Fruit fly (Drosophila melanogaster) whole organism, pupa: ENCODE results near the gene Atg3.

Experiments used
- CG14655 ChIP-seq: fragments of 200-800 bp; sonication (Bioruptor generic); optimal IDR thresholded peaks from 3 replicates; lab custom pipeline; 2017; ENCODE audit warnings: mild to moderate bottlenecking, missing biosample characterization, missing genetic modification reagents, missing genetic modification characterization
- CG17806 ChIP-seq: fragments of 200-800 bp; sonication (Bioruptor generic); optimal IDR thresholded peaks from 2 replicates; lab custom pipeline; 2018; ENCODE audit warnings: missing biosample characterization, mild to moderate bottlenecking, missing genetic modification characterization, moderate library complexity
- CG4496 ChIP-seq: fragments of 200-800 bp; sonication (Bioruptor generic); IDR thresholded peaks from 3 replicates; pipeline ENCODE4 v1.3.6; 2022; ENCODE audit warnings: missing biosample characterization, missing genetic modification characterization
- CG8301 ChIP-seq: fragments of 200-800 bp; sonication (Bioruptor generic); optimal IDR thresholded peaks from 2 replicates; lab custom pipeline; 2018; ENCODE audit warnings: missing biosample characterization, mild to moderate bottlenecking, missing genetic modification characterization
- CG9948 ChIP-seq: fragments of 200-800 bp; sonication (Bioruptor generic); optimal IDR thresholded peaks from 2 replicates; lab custom pipeline; 2018; ENCODE audit warnings: missing biosample characterization, mild to moderate bottlenecking, missing genetic modification characterization, moderate library complexity
- EcR ChIP-seq: fragments of 200-800 bp; sonication (Bioruptor generic); optimal IDR thresholded peaks from 3 replicates; lab custom pipeline; 2019; ENCODE audit warnings: missing biosample characterization, missing genetic modification characterization, mild to moderate bottlenecking, moderate library complexity, missing genetic modification reagents
- Ets98B ChIP-seq: fragments of 200-800 bp; sonication (Bioruptor generic); IDR thresholded peaks from 2 replicates; pipeline ENCODE4 v1.3.6; 2022; ENCODE audit warnings: missing biosample characterization, missing genetic modification characterization
- Snoo ChIP-seq: fragments of 200-800 bp; sonication (Bioruptor generic); optimal IDR thresholded peaks from 3 replicates; lab custom pipeline; 2017; ENCODE audit warnings: missing biosample characterization, mild to moderate bottlenecking, missing genetic modification characterization, inconsistent platforms
- rn ChIP-seq: fragments of 200-800 bp; sonication (Bioruptor generic); IDR thresholded peaks from 2 replicates; pipeline ENCODE4 v1.3.6; 2022; ENCODE audit warnings: missing biosample characterization, missing genetic modification characterization

DNA sequence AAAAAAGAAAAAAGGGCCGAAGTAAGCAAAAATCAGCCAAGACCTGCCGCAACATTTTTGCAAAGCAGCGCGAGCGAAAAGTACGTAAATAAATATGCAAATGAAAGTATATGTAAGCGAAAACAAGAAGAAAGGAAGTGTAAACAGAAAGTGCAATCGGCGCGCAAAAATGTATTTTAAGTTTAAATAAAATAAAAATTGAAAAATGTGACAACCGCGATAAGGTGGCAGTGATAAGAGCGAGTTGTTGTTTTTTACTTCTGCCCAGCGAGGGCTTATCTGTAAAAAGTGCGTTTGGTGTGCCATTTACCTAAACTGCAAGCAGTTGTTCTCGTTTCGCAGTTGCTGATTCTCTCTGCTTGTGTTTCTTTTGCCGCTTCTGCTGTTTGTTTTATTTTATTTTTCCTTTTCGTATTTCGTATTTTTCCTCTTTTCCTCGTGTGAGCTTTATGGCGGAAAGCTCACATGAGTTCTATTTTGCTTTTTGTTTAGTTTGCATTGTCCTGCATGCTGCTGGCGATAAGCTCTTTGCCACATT lies 42.2 kb downstream of the Atg3 start:
- TF ChIP-seq CG9948 (tag; lab: Kevin White, UChicago) = peak; percentile 53
- TF ChIP-seq EcR (GFP tag; lab: Kevin White, UChicago) = no peak
- peak; percentile 63 for TF ChIP-seq CG17806 (tag; lab: Kevin White, UChicago)
- TF ChIP-seq rn (GFP tag; lab: Robert Waterston, UW) = peak; percentile 75
- TF ChIP-seq CG8301 (tag; lab: Kevin White, UChicago) = peak; percentile 71
- TF ChIP-seq Snoo (tag; lab: Kevin White, UChicago) = peak; percentile 36
- peak; percentile 89 for TF ChIP-seq CG4496
- peak; percentile 81 for TF ChIP-seq CG14655 (GFP tag; lab: Kevin White, UChicago)
- peak; percentile 81 for TF ChIP-seq Ets98B (GFP tag; lab: Robert Waterston, UW)
